Fruit fly (Drosophila melanogaster): ENCODE measurements around the gene CG6908.

The CG6908 gene

dm6 chr3R:11657786-11658193 lies 32.1 kb downstream of the CG6908 start (continued):
- TF ChIP-seq CG17328 (GFP tag; IDR thresholded peaks at IDR 0.05) (peak; percentile 55), HmgZ (tag; optimal IDR thresholded peaks at IDR 0.05) (no peak), cg (GFP tag; optimal IDR thresholded peaks at IDR 0.05) (no peak), Scr (GFP tag; IDR thresholded peaks at IDR 0.05; ENCODE audit: partially characterized antibody) (no peak), CG7928 (GFP tag; optimal IDR thresholded peaks at IDR 0.05) (no peak), CG12299 (tag; optimal IDR thresholded peaks at IDR 0.05) (no peak), CG4730 (GFP tag; IDR thresholded peaks at IDR 0.05) (no peak), caup (GFP tag; optimal IDR thresholded peaks at IDR 0.05; ENCODE audit: severe bottlenecking) (peak; percentile 29), CG33557 (GFP tag; optimal IDR thresholded peaks at IDR 0.05) (no peak), al (GFP tag; IDR thresholded peaks at IDR 0.05) (0 out of 2 replicates have a peak, but pooled peaks have one; percentile 33), bsh (GFP tag; optimal IDR thresholded peaks at IDR 0.05) (peak; percentile 59), BEAF-32 (GFP tag; optimal IDR thresholded peaks at IDR 0.05) (no peak), pan (optimal IDR thresholded peaks at IDR 0.05) (no peak), pan (GFP tag; optimal IDR thresholded peaks at IDR 0.05 in 1 of 2, IDR thresholded peaks at IDR 0.05 in 1 of 2) (no peak), Hr51 (GFP tag; optimal IDR thresholded peaks at IDR 0.05) (no peak), CG7271 (tag; optimal IDR thresholded peaks at IDR 0.05) (no peak), CG17361 (GFP tag; IDR thresholded peaks at IDR 0.05) (0 out of 3 replicates have a peak, but pooled peaks have one; percentile 8), pros (GFP tag; optimal IDR thresholded peaks at IDR 0.05) (peak; percentile 9), CG10959 (GFP tag; IDR thresholded peaks at IDR 0.05) (no peak), fru (optimal IDR thresholded peaks at IDR 0.05) (no peak), Pdp1 (GFP tag; optimal IDR thresholded peaks at IDR 0.05) (peak; percentile 15 to 43), CG10979 (tag; optimal IDR thresholded peaks at IDR 0.05) (peak; percentile 41), Sin3A (optimal IDR thresholded peaks at IDR 0.05) (no peak), PHDP (tag; optimal IDR thresholded peaks at IDR 0.05) (peak; percentile 44), Ets97D (GFP tag; optimal IDR thresholded peaks at IDR 0.05) (no peak), CG11398 (GFP tag; optimal IDR thresholded peaks at IDR 0.05) (no peak), vfl (GFP tag; optimal IDR thresholded peaks at IDR 0.05) (peak; percentile 38), CG15601 (tag; optimal IDR thresholded peaks at IDR 0.05) (peak; percentile 2), CkIIα-i1 (GFP tag; IDR thresholded peaks at IDR 0.05) (no peak; the same call in 1 of the 2 replicates), CrebB (tag; optimal IDR thresholded peaks at IDR 0.05) (no peak), Drgx (GFP tag; IDR thresholded peaks at IDR 0.05) (peak; percentile 73), CG13894 (tag; optimal IDR thresholded peaks at IDR 0.05) (peak; percentile 68), chn (GFP tag; optimal IDR thresholded peaks at IDR 0.05) (no peak), D19B (GFP tag; optimal IDR thresholded peaks at IDR 0.05) (no peak), CG17568 (GFP tag; optimal IDR thresholded peaks at IDR 0.05) (no peak), CG10147 (GFP tag; optimal IDR thresholded peaks at IDR 0.05) (peak; percentile 19), CG4404 (GFP tag; IDR thresholded peaks at IDR 0.05) (peak; percentile 41), ab (GFP tag; optimal IDR thresholded peaks at IDR 0.05) (no peak), CG6854 (GFP tag; optimal IDR thresholded peaks at IDR 0.05) (no peak), lmd (GFP tag; IDR thresholded peaks at IDR 0.05) (peak; percentile 29; the same call in 1 of the 2 replicates), wek (GFP tag; optimal IDR thresholded peaks at IDR 0.05) (no peak), CG12659 (GFP tag; optimal IDR thresholded peaks at IDR 0.05) (no peak), CG18599 (GFP tag; optimal IDR thresholded peaks at IDR 0.05) (peak; percentile 44), CG31441 (GFP tag; IDR thresholded peaks at IDR 0.05) (peak; percentile 14; the same call in 1 of the 2 replicates), CHES-1-like (GFP tag; optimal IDR thresholded peaks at IDR 0.05) (no peak), Hr3 (GFP tag; optimal IDR thresholded peaks at IDR 0.05) (no peak), pnt (GFP tag; optimal IDR thresholded peaks at IDR 0.05) (peak; percentile 35), Nf-YB (GFP tag; optimal IDR thresholded peaks at IDR 0.05) (peak; percentile 46), CG43689 (GFP tag; IDR thresholded peaks at IDR 0.05) (no peak), inv (GFP tag; IDR thresholded peaks at IDR 0.05; ENCODE audit: partially characterized antibody) (no peak), gfzf (GFP tag; optimal IDR thresholded peaks at IDR 0.05) (no peak)
